Worm (Caenorhabditis elegans): ENCODE measurements around the gene C16C8.21.
"Not testable (repeated sequence)": the region's sequence is repeated elsewhere in the genome, so short reads cannot be mapped to it uniquely, and the experiment has no call there.

- not testable (repeated sequence) for TF ChIP-seq him-1, W03F9.2 (tag; optimal IDR thresholded peaks at IDR 0.05)
Observed at ce11 chrII:3490797-3491196, 42.8 kb downstream of the C16C8.21 start, which contains the start of gene fbxb-112.

Data from whole organism, L4/young adult.